Worm (Caenorhabditis elegans): ENCODE results near the gene klf-2.

The klf-2 gene

ce11 chrV:20681120-20681519 lies 4.4 kb upstream of the klf-2 start, which contains the start of gene srsx-35:
TSS of gene srsx-35 (plus strand) at chrV:20681420.
- TF ChIP-seq npax-4 (tag; optimal IDR thresholded peaks at IDR 0.05): no peak

- no peak for TF ChIP-seq ceh-14 (tag; optimal IDR thresholded peaks at IDR 0.05)
- TF ChIP-seq mec-3 (tag; optimal IDR thresholded peaks at IDR 0.05; ENCODE audit: borderline replicate concordance): no peak
- no peak for TF ChIP-seq pros-1 (tag; optimal IDR thresholded peaks at IDR 0.05)
- TF ChIP-seq ref-2 (tag; optimal IDR thresholded peaks at IDR 0.05): peak; percentile 8
Observed at ce11 chrV:20681824-20682223, 3.7 kb upstream of the klf-2 start.

- no peak for TF ChIP-seq fkh-10 (GFP tag; optimal IDR thresholded peaks at IDR 0.05)
- TF ChIP-seq elt-2 (tag; optimal IDR thresholded peaks at IDR 0.05): no peak
- no peak for TF ChIP-seq pha-4 (tag; optimal IDR thresholded peaks at IDR 0.05)
Observed at ce11 chrV:20682309-20682708, 3.2 kb upstream of the klf-2 start.

ce11 chrV:20689481-20690039 lies 4.1 kb downstream of the klf-2 start, which contains the start of gene F53F8.3:
TSS of gene F53F8.3 (minus strand) at chrV:20689531.
- no peak for TF ChIP-seq gmeb-2 (tag; optimal IDR thresholded peaks at IDR 0.05)
- no peak for TF ChIP-seq eyg-1 (tag; optimal IDR thresholded peaks at IDR 0.05)
- TF ChIP-seq hlh-13 (GFP tag; optimal IDR thresholded peaks at IDR 0.05): no peak
- no peak for TF ChIP-seq mec-3 (tag; optimal IDR thresholded peaks at IDR 0.05; ENCODE audit: borderline replicate concordance)
- TF ChIP-seq ama-1 (optimal IDR thresholded peaks at IDR 0.05): no peak
- TF ChIP-seq T23F11.4 (GFP tag; optimal IDR thresholded peaks at IDR 0.05): no peak
- TF ChIP-seq npax-4 (tag; optimal IDR thresholded peaks at IDR 0.05): no peak
- TF ChIP-seq ceh-31 (tag; optimal IDR thresholded peaks at IDR 0.05): no peak
- TF ChIP-seq madf-2 (tag; optimal IDR thresholded peaks at IDR 0.05): no peak
- TF ChIP-seq ceh-22 (tag; optimal IDR thresholded peaks at IDR 0.05): no peak
- no peak for TF ChIP-seq pros-1 (tag; optimal IDR thresholded peaks at IDR 0.05)
- no peak for TF ChIP-seq unc-3 (GFP tag; conservative IDR thresholded peaks at IDR 0.05)
- no peak for TF ChIP-seq unc-3 (tag; optimal IDR thresholded peaks at IDR 0.05)
- TF ChIP-seq nhr-232 (tag; optimal IDR thresholded peaks at IDR 0.05): no peak
- TF ChIP-seq che-1 (tag; optimal IDR thresholded peaks at IDR 0.05): no peak
- no peak for TF ChIP-seq ceh-14 (tag; optimal IDR thresholded peaks at IDR 0.05)
- TF ChIP-seq pha-4 (tag; optimal IDR thresholded peaks at IDR 0.05): no peak
- no peak for TF ChIP-seq unc-42 (tag; optimal IDR thresholded peaks at IDR 0.05)

- TF ChIP-seq Y22D7AL.16 (tag; optimal IDR thresholded peaks at IDR 0.05): no peak
- no peak for TF ChIP-seq elt-4 (tag; optimal IDR thresholded peaks at IDR 0.05)
- TF ChIP-seq ttx-3 (tag; optimal IDR thresholded peaks at IDR 0.05): no peak
- no peak for TF ChIP-seq lim-6 (tag; optimal IDR thresholded peaks at IDR 0.05)
- TF ChIP-seq K02D7.2 (tag; optimal IDR thresholded peaks at IDR 0.05): no peak
- no peak for TF ChIP-seq ceh-9 (tag; optimal IDR thresholded peaks at IDR 0.05)
- no peak for TF ChIP-seq hlh-8 (tag; optimal IDR thresholded peaks at IDR 0.05)
- TF ChIP-seq rnt-1 (tag; optimal IDR thresholded peaks at IDR 0.05): no peak
- no peak for TF ChIP-seq pag-3 (tag; optimal IDR thresholded peaks at IDR 0.05; ENCODE audit: borderline replicate concordance)
- TF ChIP-seq T23F11.4 (GFP tag; optimal IDR thresholded peaks at IDR 0.05): no peak
- TF ChIP-seq sdc-2 (tag; optimal IDR thresholded peaks at IDR 0.05): no peak
- TF ChIP-seq C08G9.2 (tag; optimal IDR thresholded peaks at IDR 0.05): no peak
- no peak for TF ChIP-seq ahr-1 (tag; optimal IDR thresholded peaks at IDR 0.05)
- TF ChIP-seq ceh-45 (GFP tag; IDR thresholded peaks at IDR 0.05): no peak
- no peak for TF ChIP-seq unc-3 (GFP tag; conservative IDR thresholded peaks at IDR 0.05)
- no peak for TF ChIP-seq unc-3 (tag; optimal IDR thresholded peaks at IDR 0.05)
Observed at ce11 chrV:20691585-20691984, 6.1 kb downstream of the klf-2 start, which contains the start of gene F53F8.4. TSS of gene F53F8.4 (minus strand) at chrV:20691685.

All from whole organism, late embryonic.